Worm (Caenorhabditis elegans) whole organism, L2 larva: ENCODE results near the gene tbx-36.

Experiments
- ZK546.5 ChIP-seq: sonication (generic microtip); optimal IDR thresholded peaks from 2 replicates; lab custom pipeline; 2017; ENCODE audit warnings: missing biosample characterization, missing genetic modification characterization
- alr-1 ChIP-seq: fragments of 150-350 bp; optimal IDR thresholded peaks from 2 replicates; lab custom pipeline; 2014; ENCODE audit warnings: missing biosample characterization, missing genetic modification characterization
- blmp-1 ChIP-seq: sonication (generic microtip); optimal IDR thresholded peaks from 2 replicates; lab custom pipeline; 2017; ENCODE audit warnings: missing genetic modification characterization, mild to moderate bottlenecking, missing compliant biosample characterization, antibody characterized with exemption, moderate library complexity; ENCODE audit not compliant: insufficient read depth
- ceh-16 ChIP-seq: fragments of 150-350 bp; optimal IDR thresholded peaks from 2 replicates; lab custom pipeline; 2014; ENCODE audit warnings: missing biosample characterization, missing genetic modification characterization
- ceh-82 ChIP-seq: fragments of 150-350 bp; optimal IDR thresholded peaks from 2 replicates; lab custom pipeline; 2014; ENCODE audit warnings: missing biosample characterization, missing genetic modification characterization
- dmd-4 ChIP-seq: sonication (generic microtip); optimal IDR thresholded peaks from 2 replicates; lab custom pipeline; 2017; ENCODE audit warnings: missing biosample characterization, missing genetic modification characterization
- egl-27 ChIP-seq: sonication (generic microtip); optimal IDR thresholded peaks from 3 replicates; lab custom pipeline; 2017; ENCODE audit warnings: missing biosample characterization, missing genetic modification reagents, missing genetic modification characterization
- elt-1 ChIP-seq: fragments of 150-350 bp; optimal IDR thresholded peaks from 2 replicates; lab custom pipeline; 2014; ENCODE audit warnings: missing biosample characterization, missing genetic modification characterization
- elt-3 ChIP-seq: sonication (generic microtip); optimal IDR thresholded peaks from 2 replicates; lab custom pipeline; 2017; ENCODE audit warnings: missing biosample characterization, missing genetic modification characterization
- fos-1 ChIP-seq: fragments of 150-350 bp; optimal IDR thresholded peaks from 2 replicates; lab custom pipeline; 2014; ENCODE audit warnings: missing biosample characterization, missing genetic modification characterization
- gmeb-1 ChIP-seq: fragments of 150-350 bp; optimal IDR thresholded peaks from 2 replicates; lab custom pipeline; 2014; ENCODE audit warnings: missing biosample characterization, missing genetic modification characterization
- lin-39 ChIP-seq: fragments of 150-350 bp; optimal IDR thresholded peaks from 2 replicates; lab custom pipeline; 2014; ENCODE audit warnings: missing biosample characterization, missing genetic modification reagents, missing genetic modification characterization
- mbf-1 ChIP-seq: sonication (generic microtip); optimal IDR thresholded peaks from 2 replicates; lab custom pipeline; 2017; ENCODE audit warnings: missing biosample characterization, missing genetic modification characterization
- nhr-10 ChIP-seq: sonication (generic microtip); optimal IDR thresholded peaks from 2 replicates; lab custom pipeline; 2017; ENCODE audit warnings: missing biosample characterization, missing genetic modification characterization
- nhr-21 ChIP-seq: fragments of 150-350 bp; optimal IDR thresholded peaks from 2 replicates; lab custom pipeline; 2014; ENCODE audit warnings: missing biosample characterization, missing genetic modification characterization
- nhr-23 ChIP-seq: fragments of 150-350 bp; optimal IDR thresholded peaks from 2 replicates; lab custom pipeline; 2014; ENCODE audit warnings: missing biosample characterization, missing genetic modification reagents, missing genetic modification characterization
- nhr-237 ChIP-seq: fragments of 150-350 bp; optimal IDR thresholded peaks from 2 replicates; lab custom pipeline; 2014; ENCODE audit warnings: missing biosample characterization, missing genetic modification characterization
- nhr-25 ChIP-seq: fragments of 150-350 bp; sonication (generic microtip); optimal IDR thresholded peaks from 3 replicates; lab custom pipeline; 2014; ENCODE audit warnings: missing biosample characterization, missing genetic modification characterization
- nhr-77 ChIP-seq: fragments of 150-350 bp; optimal IDR thresholded peaks from 2 replicates; lab custom pipeline; 2014; ENCODE audit warnings: missing biosample characterization, missing genetic modification characterization
- sem-4 ChIP-seq: fragments of 150-350 bp; optimal IDR thresholded peaks from 2 replicates; lab custom pipeline; 2014; ENCODE audit warnings: missing biosample characterization, missing genetic modification reagents, missing genetic modification characterization
- skn-1 ChIP-seq: sonication (generic microtip); optimal IDR thresholded peaks from 2 replicates; lab custom pipeline; 2017; ENCODE audit warnings: missing biosample characterization, missing genetic modification characterization
- sma-3 ChIP-seq: sonication (generic microtip); optimal IDR thresholded peaks from 2 replicates; lab custom pipeline; 2016; ENCODE audit warnings: missing genetic modification reagents, missing genetic modification characterization, missing compliant biosample characterization
- sma-9 ChIP-seq, 2 experiments: fragments of 150-350 bp in 1 of 2; sonication (generic microtip) in 1 of 2; optimal IDR thresholded peaks; 2 replicates each; lab custom pipeline; 2014 to 2016; ENCODE audit warnings: missing genetic modification characterization in 2 of 2, mild to moderate bottlenecking in 1 of 2, missing biosample characterization in 1 of 2, missing compliant biosample characterization in 1 of 2, missing genetic modification reagents in 1 of 2, moderate library complexity in 1 of 2
- unc-39 ChIP-seq: fragments of 150-350 bp; optimal IDR thresholded peaks from 2 replicates; lab custom pipeline; 2014; ENCODE audit warnings: missing biosample characterization, missing genetic modification characterization
- unc-55 ChIP-seq: fragments of 150-350 bp; sonication (generic microtip); optimal IDR thresholded peaks from 3 replicates; lab custom pipeline; 2014; ENCODE audit warnings: missing biosample characterization, missing genetic modification reagents, missing genetic modification characterization
- zag-1 ChIP-seq: fragments of 150-350 bp; optimal IDR thresholded peaks from 2 replicates; lab custom pipeline; 2014; ENCODE audit warnings: missing biosample characterization, missing genetic modification characterization
- ztf-4 ChIP-seq: fragments of 150-350 bp; optimal IDR thresholded peaks from 2 replicates; lab custom pipeline; 2014; ENCODE audit warnings: missing biosample characterization, missing genetic modification characterization

tbx-36 gene

ce11 chrIV:11950270-11950669, at the start of gene tbx-36:
tbx-36 (plus strand) TSS chrIV:11950570.
- TF ChIP-seq elt-3 (tag; lab: Kevin White, UChicago) (no peak), nhr-77 (tag; lab: Kevin White, UChicago) (no peak), nhr-10 (tag; lab: Kevin White, UChicago) (no peak), zag-1 (tag; lab: Kevin White, UChicago) (no peak)

ce11 chrIV:11901215-11901614, 49.2 kb upstream of the tbx-36 start:
- TF ChIP-seq sma-3 (GFP tag; lab: Kevin White, UChicago) (peak; percentile 12), nhr-25 (peak; percentile 51), blmp-1 (tag; lab: Kevin White, UChicago) (peak; percentile 27), egl-27 (peak; percentile 10), sma-9 (GFP tag; optimal IDR thresholded peaks at IDR 0.05; lab: Kevin White, UChicago) (peak; percentile 53), sma-9 (tag; optimal IDR thresholded peaks at IDR 0.05; lab: Kevin White, UChicago) (no peak), mbf-1 (no peak)
- TF ChIP-seq, all 48 proteins: peak for 5

ce11 chrIV:11902832-11903231, 47.5 kb upstream of the tbx-36 start:
- TF ChIP-seq nhr-25 = peak; percentile 3
- TF ChIP-seq skn-1 = no peak

- TF ChIP-seq ceh-16 (tag; lab: Kevin White, UChicago) = peak; percentile 58
- no peak for TF ChIP-seq nhr-77 (tag; lab: Kevin White, UChicago)
- TF ChIP-seq elt-1 (tag; lab: Kevin White, UChicago) = peak; percentile 56
- TF ChIP-seq sma-9 (GFP tag; optimal IDR thresholded peaks at IDR 0.05; lab: Kevin White, UChicago) = peak; percentile 6
- no peak for TF ChIP-seq sma-9 (tag; optimal IDR thresholded peaks at IDR 0.05; lab: Kevin White, UChicago)
- no peak for TF ChIP-seq nhr-23 (tag; lab: Kevin White, UChicago)
- no peak for TF ChIP-seq ztf-4
- TF ChIP-seq unc-39 (tag; lab: Kevin White, UChicago) = no peak
- TF ChIP-seq ZK546.5 (tag; lab: Kevin White, UChicago) = no peak
- no peak for TF ChIP-seq egl-27
- TF ChIP-seq skn-1 = no peak
Observed at ce11 chrIV:11903676-11904075, 46.7 kb upstream of the tbx-36 start.

ce11 chrIV:11908733-11909132, 41.6 kb upstream of the tbx-36 start:
- TF ChIP-seq nhr-21 (tag; lab: Kevin White, UChicago) (no peak), elt-1 (tag; lab: Kevin White, UChicago) (peak; percentile 61), dmd-4 (tag; lab: Kevin White, UChicago) (no peak), ceh-82 (tag; lab: Kevin White, UChicago) (no peak), unc-55 (GFP tag; lab: Kevin White, UChicago) (no peak)

- TF ChIP-seq zag-1 (tag; lab: Kevin White, UChicago) (no peak), nhr-237 (tag; lab: Kevin White, UChicago) (no peak), alr-1 (tag; lab: Kevin White, UChicago) (no peak), sem-4 (tag; lab: Kevin White, UChicago) (no peak), fos-1 (peak; percentile 43)
Observed at ce11 chrIV:11911723-11912122, 38.6 kb upstream of the tbx-36 start, which contains the start of gene VZK822L.2. VZK822L.2 (plus strand) TSS chrIV:11912023.

ce11 chrIV:11913295-11913940, 37.0 kb upstream of the tbx-36 start:
- TF ChIP-seq fos-1 = peak; percentile 11
- TF ChIP-seq lin-39 (tag; lab: Kevin White, UChicago) = no peak
- TF ChIP-seq egl-27 = no peak
- TF ChIP-seq gmeb-1 = peak; percentile 12
